Worm (Caenorhabditis elegans): ENCODE data around the gene Y4C6B.2.

DNA sequence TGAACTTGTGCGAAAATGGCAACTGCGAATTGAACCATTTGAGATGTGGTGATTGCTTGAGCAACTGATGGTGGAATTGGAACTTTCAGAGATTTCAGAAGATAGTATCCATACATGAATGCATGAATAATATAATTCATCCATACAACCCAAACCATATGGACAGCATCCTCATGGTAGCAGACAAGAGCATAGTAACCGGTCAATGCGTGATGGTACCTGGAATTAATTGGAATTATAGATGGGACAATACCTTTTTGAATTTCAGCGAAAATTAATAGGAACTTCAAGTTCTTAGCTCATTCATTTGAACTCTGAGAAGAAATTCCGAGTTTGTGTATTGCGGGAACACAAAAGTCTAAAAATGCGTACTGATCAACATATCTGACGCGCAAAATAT, 35.6 kb downstream of the Y4C6B.2 start:
- TF ChIP-seq pha-4 (tag; optimal IDR thresholded peaks at IDR 0.05) = no peak
- no peak for TF ChIP-seq ceh-45 (GFP tag; IDR thresholded peaks at IDR 0.05)
- TF ChIP-seq F13H6.1 (tag; optimal IDR thresholded peaks at IDR 0.05) = no peak
- no peak for TF ChIP-seq K09A11.1 (tag; optimal IDR thresholded peaks at IDR 0.05; ENCODE audit: insufficient read depth)
- no peak for TF ChIP-seq odd-2 (tag; optimal IDR thresholded peaks at IDR 0.05)
- no peak for TF ChIP-seq npax-4 (tag; optimal IDR thresholded peaks at IDR 0.05)
- TF ChIP-seq nfya-1 (tag; optimal IDR thresholded peaks at IDR 0.05) = no peak
- TF ChIP-seq sdc-2 (tag; optimal IDR thresholded peaks at IDR 0.05) = no peak
